Fruit fly (Drosophila melanogaster) whole organism, embryonic: ENCODE data around the gene CG8236.

ENCODE experiments used
- CG10209 ChIP-seq: fragments of 200-800 bp; sonication (Bioruptor generic); optimal IDR thresholded peaks from 3 replicates; lab custom pipeline; 2017; ENCODE audit warnings: missing biosample characterization, mild to moderate bottlenecking, missing genetic modification characterization, missing genetic modification reagents
- CG11247 ChIP-seq: fragments of 200-800 bp; sonication (Bioruptor generic); IDR thresholded peaks from 2 replicates; pipeline ENCODE4 v1.3.6; 2022; ENCODE audit warnings: missing biosample characterization, missing genetic modification characterization
- CG11456 ChIP-seq: fragments of 200-800 bp; sonication (Bioruptor generic); IDR thresholded peaks from 3 replicates; pipeline ENCODE4 v1.3.6; 2022; ENCODE audit warnings: missing biosample characterization, missing genetic modification characterization
- CG11723 ChIP-seq: fragments of 200-800 bp; sonication (Bioruptor generic); optimal IDR thresholded peaks from 2 replicates; lab custom pipeline; 2017; ENCODE audit warnings: missing biosample characterization, mild to moderate bottlenecking, missing genetic modification characterization
- CG13287 ChIP-seq: fragments of 200-800 bp; sonication (Bioruptor generic); IDR thresholded peaks from 2 replicates; pipeline ENCODE4 v1.3.6; 2022; ENCODE audit warnings: missing biosample characterization, missing genetic modification characterization; ENCODE audit not compliant: partially characterized antibody
- CG14710 ChIP-seq: fragments of 200-800 bp; sonication (Bioruptor generic); optimal IDR thresholded peaks from 3 replicates; lab custom pipeline; 2019; ENCODE audit warnings: missing biosample characterization, mild to moderate bottlenecking, missing genetic modification characterization, moderate library complexity
- CG16815 ChIP-seq: fragments of 200-800 bp; sonication (Bioruptor generic); optimal IDR thresholded peaks from 3 replicates; lab custom pipeline; 2017; ENCODE audit warnings: missing biosample characterization, mild to moderate bottlenecking, missing genetic modification characterization
- CG17359 ChIP-seq: fragments of 200-800 bp; sonication (Bioruptor generic); optimal IDR thresholded peaks from 3 replicates; lab custom pipeline; 2018; ENCODE audit warnings: missing biosample characterization, mild to moderate bottlenecking, missing genetic modification characterization, moderate library complexity
- CG2678 ChIP-seq: fragments of 200-800 bp; sonication (Bioruptor generic); optimal IDR thresholded peaks from 3 replicates; lab custom pipeline; 2019; ENCODE audit warnings: missing biosample characterization, mild to moderate bottlenecking, missing genetic modification characterization, moderate library complexity
- CG2875 ChIP-seq: fragments of 200-800 bp; sonication (Bioruptor generic); optimal IDR thresholded peaks from 2 replicates; lab custom pipeline; 2017; ENCODE audit warnings: missing biosample characterization, mild to moderate bottlenecking, missing genetic modification characterization, missing genetic modification reagents
- CG30431 ChIP-seq: fragments of 200-800 bp; sonication (Bioruptor generic); optimal IDR thresholded peaks from 2 replicates; lab custom pipeline; 2017; ENCODE audit warnings: missing biosample characterization, missing genetic modification characterization
- CG31365 ChIP-seq: fragments of 200-800 bp; sonication (Bioruptor generic); optimal IDR thresholded peaks from 2 replicates; lab custom pipeline; 2018; ENCODE audit warnings: missing biosample characterization, mild to moderate bottlenecking, missing genetic modification characterization
- CG32772 ChIP-seq: fragments of 200-800 bp; sonication (Bioruptor generic); IDR thresholded peaks from 2 replicates; pipeline ENCODE4 v1.3.6; 2022; ENCODE audit warnings: missing biosample characterization, missing genetic modification characterization
- CG33557 ChIP-seq: fragments of 200-800 bp; sonication (Bioruptor generic); optimal IDR thresholded peaks from 2 replicates; lab custom pipeline; 2019; ENCODE audit warnings: missing biosample characterization, mild to moderate bottlenecking, missing genetic modification characterization, moderate library complexity
- CG4424 ChIP-seq: fragments of 200-800 bp; sonication (Bioruptor generic); optimal IDR thresholded peaks from 3 replicates; lab custom pipeline; 2016; ENCODE audit warnings: missing biosample characterization, missing genetic modification characterization
- CG7372 ChIP-seq: fragments of 200-800 bp; sonication (Bioruptor generic); IDR thresholded peaks from 2 replicates; pipeline ENCODE4 v1.3.6; 2022; ENCODE audit warnings: missing biosample characterization, missing genetic modification characterization
- CG7928 ChIP-seq: fragments of 200-800 bp; sonication (Bioruptor generic); optimal IDR thresholded peaks from 2 replicates; lab custom pipeline; 2017; ENCODE audit warnings: missing biosample characterization, mild to moderate bottlenecking, missing genetic modification characterization
- CG9215 ChIP-seq: fragments of 200-800 bp; sonication (Bioruptor generic); IDR thresholded peaks from 2 replicates; pipeline ENCODE4 v1.3.6; 2022; ENCODE audit warnings: missing biosample characterization, missing genetic modification characterization
- CG9797 ChIP-seq: fragments of 200-800 bp; sonication (Bioruptor generic); optimal IDR thresholded peaks from 3 replicates; lab custom pipeline; 2018; ENCODE audit warnings: missing biosample characterization, mild to moderate bottlenecking, missing genetic modification characterization
- D19A ChIP-seq: fragments of 200-800 bp; optimal IDR thresholded peaks from 3 replicates; lab custom pipeline; 2019; ENCODE audit warnings: missing biosample characterization, mild to moderate bottlenecking, missing genetic modification characterization, moderate library complexity
- Deaf1 ChIP-seq: fragments of 200-800 bp; optimal IDR thresholded peaks from 3 replicates; lab custom pipeline; 2019; ENCODE audit warnings: missing biosample characterization, mild to moderate bottlenecking, missing genetic modification characterization, moderate library complexity
- Doc3 ChIP-seq: fragments of 200-800 bp; sonication (Bioruptor generic); IDR thresholded peaks from 3 replicates; pipeline ENCODE4 v1.3.6; 2022; ENCODE audit warnings: missing biosample characterization, missing genetic modification characterization; ENCODE audit not compliant: partially characterized antibody
- HLH3B ChIP-seq: fragments of 200-800 bp; sonication (Bioruptor generic); IDR thresholded peaks from 2 replicates; pipeline ENCODE4 v1.3.6; 2022; ENCODE audit warnings: missing biosample characterization, missing genetic modification characterization
- Hr78 ChIP-seq, 2 experiments: fragments of 200-800 bp in 1 of 2; fragments of >200 bp in 1 of 2; sonication (Bioruptor generic) in 1 of 2; optimal IDR thresholded peaks; 2 replicates each; lab custom pipeline; 2017 to 2019; ENCODE audit warnings: missing biosample characterization in 2 of 2, missing genetic modification characterization in 2 of 2, mild to moderate bottlenecking in 1 of 2, moderate library complexity in 1 of 2
- Lpt ChIP-seq: fragments of >200 bp; optimal IDR thresholded peaks from 2 replicates; lab custom pipeline; 2018; ENCODE audit warnings: missing biosample characterization, missing genetic modification characterization
- NFAT ChIP-seq: fragments of 200-800 bp; sonication (Bioruptor generic); IDR thresholded peaks from 2 replicates; pipeline ENCODE4 v1.3.6; 2022; ENCODE audit warnings: missing biosample characterization, missing genetic modification characterization
- Opbp ChIP-seq: fragments of 200-800 bp; sonication (Bioruptor generic); IDR thresholded peaks from 3 replicates; pipeline ENCODE4 v1.3.6; 2022; ENCODE audit warnings: missing biosample characterization, missing genetic modification characterization; ENCODE audit not compliant: partially characterized antibody
- PHDP ChIP-seq: fragments of 200-800 bp; sonication (Bioruptor generic); optimal IDR thresholded peaks from 3 replicates; lab custom pipeline; 2018; ENCODE audit warnings: missing biosample characterization, mild to moderate bottlenecking, missing genetic modification characterization, moderate library complexity
- Six4 ChIP-seq: fragments of 200-800 bp; sonication (Bioruptor generic); optimal IDR thresholded peaks from 2 replicates; lab custom pipeline; 2016; ENCODE audit warnings: missing biosample characterization, missing genetic modification characterization
- Xrp1 ChIP-seq: fragments of 200-800 bp; sonication (Bioruptor generic); IDR thresholded peaks from 2 replicates; pipeline ENCODE4 v1.3.6; 2022; ENCODE audit warnings: missing biosample characterization, missing genetic modification characterization
- ase ChIP-seq: fragments of 200-800 bp; sonication (Bioruptor generic); IDR thresholded peaks from 3 replicates; pipeline ENCODE4 v1.3.6; 2022; ENCODE audit warnings: missing biosample characterization, missing genetic modification characterization
- ash1 ChIP-seq: fragments of 200-800 bp; sonication (Bioruptor generic); optimal IDR thresholded peaks from 2 replicates; lab custom pipeline; 2018; ENCODE audit warnings: missing biosample characterization, mild to moderate bottlenecking, missing genetic modification characterization
- bab2 ChIP-seq: fragments of 200-800 bp; sonication (Bioruptor generic); optimal IDR thresholded peaks from 2 replicates; lab custom pipeline; 2016; ENCODE audit warnings: missing biosample characterization, missing genetic modification characterization
- bbx ChIP-seq: fragments of 200-800 bp; sonication (Bioruptor generic); IDR thresholded peaks from 2 replicates; pipeline ENCODE4 v1.3.6; 2022; ENCODE audit warnings: missing biosample characterization, missing genetic modification characterization; ENCODE audit not compliant: partially characterized antibody
- btn ChIP-seq: fragments of 200-800 bp; sonication (Bioruptor generic); optimal IDR thresholded peaks from 2 replicates; lab custom pipeline; 2016; ENCODE audit warnings: missing biosample characterization, missing genetic modification characterization
- cad ChIP-seq: fragments of >200 bp; optimal IDR thresholded peaks from 2 replicates; lab custom pipeline; 2017; ENCODE audit warnings: missing biosample characterization, missing genetic modification characterization
- caup ChIP-seq: fragments of 200-800 bp; sonication (Bioruptor generic); optimal IDR thresholded peaks from 3 replicates; lab custom pipeline; 2017; ENCODE audit warnings: missing biosample characterization, mild to moderate bottlenecking, missing genetic modification characterization, moderate library complexity; ENCODE audit not compliant: severe bottlenecking
- chif ChIP-seq, 2 experiments: fragments of 200-800 bp; sonication (Bioruptor generic); optimal IDR thresholded peaks; 3 replicates each; lab custom pipeline; 2016; ENCODE audit warnings: missing biosample characterization in 2 of 2, missing genetic modification characterization in 2 of 2
- dan ChIP-seq: fragments of 200-800 bp; sonication (Bioruptor generic); IDR thresholded peaks from 2 replicates; pipeline ENCODE4 v1.3.6; 2022; ENCODE audit warnings: missing biosample characterization, missing genetic modification characterization
- ftz-f1 ChIP-seq: fragments of 200-800 bp; sonication (Bioruptor generic); optimal IDR thresholded peaks from 2 replicates; lab custom pipeline; 2016; ENCODE audit warnings: missing biosample characterization, missing genetic modification characterization
- hbn ChIP-seq: fragments of 200-800 bp; sonication (Bioruptor generic); IDR thresholded peaks from 2 replicates; pipeline ENCODE4 v1.3.6; 2022; ENCODE audit warnings: missing biosample characterization, missing genetic modification characterization; ENCODE audit not compliant: partially characterized antibody
- nerfin-2 ChIP-seq: fragments of 200-800 bp; sonication (Bioruptor generic); IDR thresholded peaks from 2 replicates; pipeline ENCODE4 v1.3.6; 2022; ENCODE audit warnings: missing biosample characterization, missing genetic modification characterization; ENCODE audit not compliant: partially characterized antibody
- pan ChIP-seq, 4 experiments: fragments of >200 bp in 3 of 4; fragments of 200-800 bp in 1 of 4; sonication (Bioruptor generic) in 1 of 4; optimal IDR thresholded peaks in 3 of 4; IDR thresholded peaks in 1 of 4; 2 replicates each; pipeline versions ENCODE4 v1.3.6 to Lab custom; 2017 to 2022; ENCODE audit warnings: missing biosample characterization in 2 of 4, missing genetic modification characterization in 2 of 4, mixed read lengths in 1 of 4
- pzg ChIP-seq: fragments of 200-800 bp; sonication (Bioruptor generic); optimal IDR thresholded peaks from 3 replicates; lab custom pipeline; 2018; ENCODE audit warnings: missing biosample characterization, mild to moderate bottlenecking, missing genetic modification characterization, moderate library complexity
- row ChIP-seq: fragments of 200-800 bp; sonication (Bioruptor generic); IDR thresholded peaks from 3 replicates; pipeline ENCODE4 v1.3.6; 2022; ENCODE audit warnings: missing biosample characterization, missing genetic modification characterization
- schlank ChIP-seq: fragments of 200-800 bp; sonication (Bioruptor generic); optimal IDR thresholded peaks from 2 replicates; lab custom pipeline; 2018; ENCODE audit warnings: missing biosample characterization, mild to moderate bottlenecking, missing genetic modification characterization
- slou ChIP-seq: fragments of 200-800 bp; sonication (Bioruptor generic); optimal IDR thresholded peaks from 3 replicates; lab custom pipeline; 2016; ENCODE audit warnings: missing biosample characterization, missing genetic modification characterization
- wdn ChIP-seq: fragments of 200-800 bp; sonication (Bioruptor generic); IDR thresholded peaks from 2 replicates; pipeline ENCODE4 v1.3.6; 2022; ENCODE audit warnings: missing biosample characterization, missing genetic modification characterization
- wor ChIP-seq: fragments of 200-800 bp; sonication (Bioruptor generic); IDR thresholded peaks from 2 replicates; pipeline ENCODE4 v1.3.6; 2022; ENCODE audit warnings: missing biosample characterization, missing genetic modification characterization
- zen ChIP-seq: fragments of 200-800 bp; sonication (Bioruptor generic); optimal IDR thresholded peaks from 3 replicates; lab custom pipeline; 2018; ENCODE audit warnings: missing biosample characterization, mild to moderate bottlenecking, missing genetic modification characterization, moderate library complexity

Gene CG8236

dm6 chr3R:8784788-8785187, 15.6 kb downstream of the CG8236 start:
- TF ChIP-seq Deaf1 (tag; lab: Kevin White, UChicago) (no peak), slou (GFP tag; lab: Kevin White, UChicago) (no peak), CG17359 (tag; lab: Kevin White, UChicago) (no peak), CG9215 (peak; percentile 35; the same call in 1 of the 2 replicates), Doc3 (GFP tag; lab: Robert Waterston, UW) (no peak), Lpt (GFP tag; lab: Kevin White, UChicago) (no peak), schlank (tag; lab: Kevin White, UChicago) (no peak), ftz-f1 (GFP tag; lab: Kevin White, UChicago) (no peak), CG11247 (peak; percentile 57; the same call in 1 of the 2 replicates), CG32772 (GFP tag; lab: Robert Waterston, UW) (peak; percentile 37; the same call in 1 of the 2 replicates), CG14710 (tag; lab: Kevin White, UChicago) (no peak), Hr78 (GFP tag; optimal IDR thresholded peaks at IDR 0.05; lab: Kevin White, UChicago) (no peak), CG11723 (no peak), CG9797 (GFP tag; lab: Kevin White, UChicago) (no peak), CG10209 (GFP tag; lab: Kevin White, UChicago) (peak; percentile 32), CG7928 (GFP tag; lab: Kevin White, UChicago) (no peak), Six4 (GFP tag; lab: Kevin White, UChicago) (no peak), chif (GFP tag; optimal IDR thresholded peaks at IDR 0.05; lab: Kevin White, UChicago) (peak in 1 of 2 experiments; percentile 54), wor (GFP tag; lab: Robert Waterston, UW) (no peak), CG33557 (GFP tag; lab: Kevin White, UChicago) (no peak), bbx (GFP tag; lab: Robert Waterston, UW) (no peak), pan (optimal IDR thresholded peaks at IDR 0.05; lab: Kevin White, UChicago) (no peak), pan (GFP tag; optimal IDR thresholded peaks at IDR 0.05 in 1 of 2, IDR thresholded peaks at IDR 0.05 in 1 of 2) (peak in 1 of 2 experiments; percentile 80), ase (no peak), zen (tag; lab: Kevin White, UChicago) (no peak), CG30431 (GFP tag; lab: Kevin White, UChicago) (no peak), CG31365 (tag; lab: Kevin White, UChicago) (no peak), btn (GFP tag; lab: Kevin White, UChicago) (peak; percentile 23), bab2 (GFP tag; lab: Kevin White, UChicago) (no peak), row (GFP tag; lab: Robert Waterston, UW) (peak; percentile 78), Xrp1 (GFP tag; lab: Robert Waterston, UW) (peak; percentile 66), CG2678 (no peak), pzg (GFP tag; lab: Kevin White, UChicago) (no peak), ash1 (GFP tag; lab: Kevin White, UChicago) (no peak), HLH3B (peak; percentile 74), cad (GFP tag; lab: Kevin White, UChicago) (no peak), CG11456 (peak; percentile 70; the same call in 1 of the 3 replicates), hbn (GFP tag; lab: Robert Waterston, UW) (no peak), CG4424 (GFP tag; lab: Kevin White, UChicago) (no peak), CG16815 (peak; percentile 38), wdn (no peak), NFAT (GFP tag; lab: Robert Waterston, UW) (peak; percentile 52; the same call in 1 of the 2 replicates), PHDP (no peak), nerfin-2 (GFP tag; lab: Robert Waterston, UW) (no peak), CG7372 (peak; percentile 25; the same call in 1 of the 2 replicates), CG13287 (GFP tag; lab: Robert Waterston, UW) (no peak), caup (peak; percentile 37), D19A (tag; lab: Kevin White, UChicago) (no peak), CG2875 (no peak), dan (GFP tag; lab: Robert Waterston, UW) (no peak), Opbp (GFP tag; lab: Robert Waterston, UW) (no peak)
